Fruit fly (Drosophila melanogaster) whole organism, wandering third instar larva: Measurements from ENCODE around the gene cry.

ENCODE experiments used
- Dfd ChIP-seq: fragments of >200 bp; optimal IDR thresholded peaks from 2 replicates; lab custom pipeline; 2017; ENCODE audit warnings: missing biosample characterization, missing genetic modification characterization
- Hr78 ChIP-seq: fragments of >200 bp; optimal IDR thresholded peaks from 2 replicates; lab custom pipeline; 2017; ENCODE audit warnings: missing biosample characterization, missing genetic modification characterization
- N ChIP-seq: fragments of >200 bp; optimal IDR thresholded peaks from 2 replicates; lab custom pipeline; 2018; ENCODE audit warnings: missing biosample characterization, missing external identifiers, missing genetic modification characterization
- OdsH ChIP-seq: fragments of 200-800 bp; sonication (Bioruptor generic); optimal IDR thresholded peaks from 2 replicates; lab custom pipeline; 2016; ENCODE audit warnings: missing biosample characterization, mild to moderate bottlenecking, missing genetic modification characterization
- Sp1 ChIP-seq: fragments of 200-800 bp; sonication (Bioruptor generic); optimal IDR thresholded peaks from 3 replicates; lab custom pipeline; 2019; ENCODE audit warnings: missing biosample characterization, mild to moderate bottlenecking, missing genetic modification characterization, moderate library complexity
- brk ChIP-seq: fragments of 200-800 bp; sonication (Bioruptor generic); optimal IDR thresholded peaks from 2 replicates; lab custom pipeline; 2016; ENCODE audit warnings: missing biosample characterization, mild to moderate bottlenecking, missing genetic modification characterization
- foxo ChIP-seq, 2 experiments: fragments of 200-800 bp; sonication (Bioruptor generic); optimal IDR thresholded peaks; 2 replicates in 1 of 2; 3 replicates in 1 of 2; lab custom pipeline; 2016 to 2017; ENCODE audit warnings: missing biosample characterization in 2 of 2, missing genetic modification characterization in 2 of 2
- h ChIP-seq: fragments of 200-800 bp; sonication (Bioruptor generic); optimal IDR thresholded peaks from 3 replicates; lab custom pipeline; 2016; ENCODE audit warnings: missing biosample characterization, mild to moderate bottlenecking, missing genetic modification characterization
- pan ChIP-seq: fragments of >200 bp; optimal IDR thresholded peaks from 2 replicates; lab custom pipeline; 2017

DNA sequence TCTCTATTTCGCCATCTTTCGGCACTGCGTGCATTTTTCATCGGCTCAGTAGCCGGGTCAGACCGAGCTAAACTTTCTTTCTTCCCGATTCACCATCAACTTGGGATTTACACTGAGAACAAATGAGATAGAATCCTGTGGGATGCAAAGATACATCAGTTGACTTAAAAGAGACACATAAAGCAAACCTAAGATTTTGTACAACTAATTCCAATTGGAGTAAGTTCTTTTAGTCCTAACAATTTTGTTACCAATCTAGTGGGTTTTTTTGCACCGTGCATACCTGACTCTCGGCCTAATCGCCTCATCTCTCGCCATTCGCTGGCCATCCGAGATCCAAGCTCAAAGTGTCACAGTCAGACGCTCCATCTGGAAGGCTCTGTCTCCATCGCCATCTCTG lies 52.8 kb downstream of the cry start:
- TF ChIP-seq Sp1 (GFP tag; lab: Kevin White, UChicago) = no peak
- no peak for TF ChIP-seq brk (GFP tag; lab: Kevin White, UChicago)
- TF ChIP-seq foxo (GFP tag; optimal IDR thresholded peaks at IDR 0.05; lab: Kevin White, UChicago) = no peak
- no peak for TF ChIP-seq Dfd
- TF ChIP-seq N (GFP tag; lab: Kevin White, UChicago) = no peak
- no peak for TF ChIP-seq h (GFP tag; lab: Kevin White, UChicago)
- TF ChIP-seq OdsH = no peak
- TF ChIP-seq Hr78 (GFP tag; lab: Kevin White, UChicago) = no peak
- TF ChIP-seq pan = no peak
